Fruit fly (Drosophila melanogaster) whole organism, wandering third instar larva: ENCODE measurements around the gene CG11927.

ENCODE experiments used
- CG32264 ChIP-seq: fragments of 200-800 bp; sonication (Bioruptor generic); optimal IDR thresholded peaks from 2 replicates; lab custom pipeline; 2016; ENCODE audit warnings: missing biosample characterization, missing genetic modification characterization
- Dfd ChIP-seq: fragments of >200 bp; optimal IDR thresholded peaks from 2 replicates; lab custom pipeline; 2017; ENCODE audit warnings: missing biosample characterization, missing genetic modification characterization
- Hr78 ChIP-seq: fragments of >200 bp; optimal IDR thresholded peaks from 2 replicates; lab custom pipeline; 2017; ENCODE audit warnings: missing biosample characterization, missing genetic modification characterization
- Myc ChIP-seq: fragments of >200 bp; optimal IDR thresholded peaks from 2 replicates; lab custom pipeline; 2017
- OdsH ChIP-seq: fragments of 200-800 bp; sonication (Bioruptor generic); optimal IDR thresholded peaks from 2 replicates; lab custom pipeline; 2016; ENCODE audit warnings: missing biosample characterization, mild to moderate bottlenecking, missing genetic modification characterization
- br ChIP-seq: fragments of 200-800 bp; sonication (Bioruptor generic); optimal IDR thresholded peaks from 2 replicates; lab custom pipeline; 2016; ENCODE audit warnings: missing biosample characterization, missing genetic modification characterization
- ey ChIP-seq: fragments of 200-800 bp; sonication (Bioruptor generic); optimal IDR thresholded peaks from 2 replicates; lab custom pipeline; 2016; ENCODE audit warnings: missing biosample characterization, missing genetic modification characterization
- foxo ChIP-seq, 2 experiments: fragments of 200-800 bp; sonication (Bioruptor generic); optimal IDR thresholded peaks; 2 replicates in 1 of 2; 3 replicates in 1 of 2; lab custom pipeline; 2016 to 2017; ENCODE audit warnings: missing biosample characterization in 2 of 2, missing genetic modification characterization in 2 of 2
- h ChIP-seq: fragments of 200-800 bp; sonication (Bioruptor generic); optimal IDR thresholded peaks from 3 replicates; lab custom pipeline; 2016; ENCODE audit warnings: missing biosample characterization, mild to moderate bottlenecking, missing genetic modification characterization
- pan ChIP-seq: fragments of >200 bp; optimal IDR thresholded peaks from 2 replicates; lab custom pipeline; 2017
- psq ChIP-seq: fragments of 200-800 bp; sonication (Bioruptor generic); optimal IDR thresholded peaks from 3 replicates; lab custom pipeline; 2017; ENCODE audit warnings: missing biosample characterization, mild to moderate bottlenecking, missing genetic modification characterization, moderate library complexity
- usp ChIP-seq: fragments of >200 bp; optimal IDR thresholded peaks from 2 replicates; lab custom pipeline; 2017; ENCODE audit warnings: missing biosample characterization, missing genetic modification characterization

DNA sequence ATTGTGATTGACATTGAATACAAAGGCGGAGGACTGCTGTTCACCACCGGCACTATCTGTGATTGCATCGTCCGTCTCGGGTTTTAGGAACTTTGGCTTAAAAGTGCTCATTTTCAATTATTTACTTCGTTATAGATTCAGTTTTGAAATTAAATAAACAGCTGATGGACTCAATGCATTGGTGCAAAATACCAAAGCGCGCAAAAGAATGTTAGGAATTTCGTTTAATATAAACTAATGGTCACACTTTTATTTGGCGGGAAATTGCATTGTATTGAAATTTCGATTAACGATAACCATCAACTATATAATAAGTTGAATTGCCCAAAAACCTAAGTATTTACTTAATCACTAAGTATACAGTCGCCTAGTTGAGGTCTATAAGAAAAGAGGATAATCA lies 29.5 kb upstream of the CG11927 start, which contains the start of gene CG3225:
- TF ChIP-seq OdsH (GFP tag; lab: Kevin White, UChicago) (no peak), Hr78 (GFP tag; lab: Kevin White, UChicago) (no peak), Dfd (no peak), psq (GFP tag; lab: Kevin White, UChicago) (no peak), ey (GFP tag; lab: Kevin White, UChicago) (no peak), CG32264 (GFP tag; lab: Kevin White, UChicago) (no peak), pan (lab: Kevin White, UChicago) (no peak), usp (GFP tag; lab: Kevin White, UChicago) (no peak), Myc (lab: Kevin White, UChicago) (no peak), foxo (GFP tag; optimal IDR thresholded peaks at IDR 0.05; lab: Kevin White, UChicago) (no peak), br (GFP tag; lab: Kevin White, UChicago) (no peak), h (no peak)
